Fruit fly (Drosophila melanogaster): ENCODE data around the gene Vha68-2.

The Vha68-2 gene

DNA sequence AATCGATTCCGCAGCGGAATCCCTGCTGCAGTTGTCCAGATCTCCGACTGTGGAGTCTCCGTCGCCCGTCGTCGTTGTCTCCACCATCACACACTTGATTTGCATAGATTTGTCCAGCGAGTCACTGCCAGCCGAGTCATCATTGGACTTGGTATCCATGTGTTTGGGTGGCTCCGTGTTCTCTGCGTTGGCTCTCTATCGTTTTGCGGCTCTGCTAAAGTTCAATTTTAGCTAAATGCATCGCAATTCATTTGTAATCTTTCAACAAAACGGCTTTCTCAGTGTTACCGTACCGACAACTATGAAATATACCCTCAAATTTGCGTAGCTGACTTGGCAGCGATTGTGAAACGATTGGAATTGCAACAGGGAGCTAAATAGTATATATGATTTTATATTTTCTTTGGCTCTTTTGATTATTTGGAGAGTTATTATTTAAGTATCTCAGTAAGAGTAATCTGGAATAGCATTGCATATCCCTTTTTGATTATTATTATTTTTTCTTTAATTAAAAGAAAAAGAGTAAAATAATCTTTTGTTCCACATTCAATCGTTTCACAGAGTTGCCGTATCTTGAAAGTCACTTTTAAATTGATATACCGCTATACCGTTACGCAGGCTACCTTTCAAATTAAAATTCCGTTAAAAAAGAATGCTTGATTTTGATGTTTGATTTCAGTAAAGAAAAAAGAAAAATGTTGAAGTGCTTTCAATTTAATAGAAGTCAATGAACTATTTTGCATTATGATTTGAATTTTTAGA, 47.1 kb downstream of the Vha68-2 start, which contains the start of gene CG9933 (continued):
- TF ChIP-seq CG34376 (GFP tag; optimal IDR thresholded peaks at IDR 0.05) = no peak
- TF ChIP-seq knrl (GFP tag; IDR thresholded peaks at IDR 0.05; ENCODE audit: partially characterized antibody) = no peak
- 0 out of 2 replicates have a peak, but pooled peaks have one; percentile 17 for TF ChIP-seq CG13287 (GFP tag; IDR thresholded peaks at IDR 0.05; ENCODE audit: partially characterized antibody)
- TF ChIP-seq ranshi (GFP tag; IDR thresholded peaks at IDR 0.05) = no peak
- no peak for TF ChIP-seq Spps (tag; optimal IDR thresholded peaks at IDR 0.05)
- peak; percentile 54 for TF ChIP-seq nerfin-1 (tag; optimal IDR thresholded peaks at IDR 0.05)
- no peak for TF ChIP-seq CG18599 (GFP tag; optimal IDR thresholded peaks at IDR 0.05)
- no peak for TF ChIP-seq esg (GFP tag; conservative IDR thresholded peaks at IDR 0.05)
- TF ChIP-seq bab2 (GFP tag; optimal IDR thresholded peaks at IDR 0.05) = no peak
- no peak for TF ChIP-seq CG14667 (GFP tag; IDR thresholded peaks at IDR 0.05)
- no peak for TF ChIP-seq sc (optimal IDR thresholded peaks at IDR 0.05)
- TF ChIP-seq sc (GFP tag; optimal IDR thresholded peaks at IDR 0.05) = no peak
- no peak for TF ChIP-seq CG10565 (GFP tag; optimal IDR thresholded peaks at IDR 0.05)
- TF ChIP-seq Elba2 (GFP tag; optimal IDR thresholded peaks at IDR 0.05) = no peak
- no peak for TF ChIP-seq NC2α (GFP tag; optimal IDR thresholded peaks at IDR 0.05)
- TF ChIP-seq gce (GFP tag; IDR thresholded peaks at IDR 0.05) = no peak
- no peak for TF ChIP-seq CG31388 (GFP tag; optimal IDR thresholded peaks at IDR 0.05)
- TF ChIP-seq Trl (optimal IDR thresholded peaks at IDR 0.05) = no peak
- no peak for TF ChIP-seq Trl (GFP tag; optimal IDR thresholded peaks at IDR 0.05)
- TF ChIP-seq CG8924 (tag; optimal IDR thresholded peaks at IDR 0.05) = no peak
- TF ChIP-seq Optix (GFP tag; IDR thresholded peaks at IDR 0.05) = no peak
- no peak for TF ChIP-seq Med (GFP tag)
- no peak for TF ChIP-seq HmgD (GFP tag; optimal IDR thresholded peaks at IDR 0.05)
- no peak for TF ChIP-seq dimm (GFP tag; IDR thresholded peaks at IDR 0.05)
- TF ChIP-seq HLH3B (GFP tag; IDR thresholded peaks at IDR 0.05) = no peak
- no peak for TF ChIP-seq ro (GFP tag; IDR thresholded peaks at IDR 0.05)
- no peak for TF ChIP-seq Pdp1 (GFP tag; optimal IDR thresholded peaks at IDR 0.05)
- TF ChIP-seq dmrt99B (tag; optimal IDR thresholded peaks at IDR 0.05) = no peak
- no peak for TF ChIP-seq sens-2 (GFP tag; IDR thresholded peaks at IDR 0.05)
- no peak for TF ChIP-seq fd102C (GFP tag; optimal IDR thresholded peaks at IDR 0.05)
- no peak for TF ChIP-seq twi (tag; optimal IDR thresholded peaks at IDR 0.05)
- no peak for TF ChIP-seq D19A (tag; optimal IDR thresholded peaks at IDR 0.05)
- TF ChIP-seq crol (GFP tag; IDR thresholded peaks at IDR 0.05) = no peak
- TF ChIP-seq CG1529 (GFP tag; optimal IDR thresholded peaks at IDR 0.05) = no peak
- TF ChIP-seq bcd (GFP tag; optimal IDR thresholded peaks at IDR 0.05) = no peak
- no peak for TF ChIP-seq CG2199 (GFP tag; IDR thresholded peaks at IDR 0.05)
- peak; percentile 60 for TF ChIP-seq MESR4 (GFP tag; optimal IDR thresholded peaks at IDR 0.05)
- TF ChIP-seq vnd (GFP tag; IDR thresholded peaks at IDR 0.05; ENCODE audit: partially characterized antibody) = no peak
- TF ChIP-seq CG16813 (GFP tag; IDR thresholded peaks at IDR 0.05; ENCODE audit: partially characterized antibody) = no peak
- TF ChIP-seq bigmax (GFP tag; optimal IDR thresholded peaks at IDR 0.05) = no peak
- TF ChIP-seq CG1603 (tag; optimal IDR thresholded peaks at IDR 0.05) = peak; percentile 83
- TF ChIP-seq Kr (GFP tag; optimal IDR thresholded peaks at IDR 0.05) = no peak
- TF ChIP-seq CG18262 (tag; optimal IDR thresholded peaks at IDR 0.05) = no peak
- TF ChIP-seq chn (GFP tag; optimal IDR thresholded peaks at IDR 0.05) = no peak
- TF ChIP-seq CG4424 (GFP tag; optimal IDR thresholded peaks at IDR 0.05) = no peak
- TF ChIP-seq disco-r (GFP tag; optimal IDR thresholded peaks at IDR 0.05) = no peak
- TF ChIP-seq Atf-2 (GFP tag; optimal IDR thresholded peaks at IDR 0.05) = no peak
- TF ChIP-seq wek (GFP tag; optimal IDR thresholded peaks at IDR 0.05) = no peak
- no peak for TF ChIP-seq CG12236 (GFP tag; optimal IDR thresholded peaks at IDR 0.05)
- no peak for TF ChIP-seq Ravus (GFP tag; IDR thresholded peaks at IDR 0.05)
- no peak for TF ChIP-seq bsh (GFP tag; optimal IDR thresholded peaks at IDR 0.05)

Data from whole organism, embryonic.